Worm (Caenorhabditis elegans): ENCODE results near the gene Y17G7B.20.

The Y17G7B.20 gene

DNA sequence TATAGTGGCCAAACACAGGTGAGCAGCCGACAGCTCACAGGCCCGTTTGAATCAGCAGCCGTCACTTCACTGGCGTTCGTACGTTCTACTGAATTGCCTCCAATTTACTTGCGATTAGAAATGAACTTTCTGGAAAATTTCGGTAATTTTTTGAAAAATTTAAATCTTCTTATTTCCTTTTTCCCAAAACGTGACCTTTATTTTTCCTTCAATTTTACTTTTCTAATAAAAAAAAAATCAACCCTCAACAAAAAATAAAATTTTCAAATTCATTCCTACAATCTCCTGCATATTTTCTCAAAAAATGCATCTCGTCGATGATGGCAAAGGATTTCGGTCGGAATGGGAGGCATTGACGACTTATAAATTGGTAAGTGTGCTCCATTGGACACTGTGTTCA, 31.2 kb downstream of the Y17G7B.20 start, which contains the start of gene W03C9.8:
TSS of gene W03C9.8 (plus strand) at position 301 of the 400 bp plus-strand sequence.
- TF ChIP-seq Y75B8A.6 (GFP tag; IDR thresholded peaks at IDR 0.05) (no peak), saeg-2 (GFP tag; IDR thresholded peaks at IDR 0.05) (no peak), lin-39 (tag; optimal IDR thresholded peaks at IDR 0.05) (no peak), fkh-10 (GFP tag; optimal IDR thresholded peaks at IDR 0.05) (no peak), ceh-20 (GFP tag; IDR thresholded peaks at IDR 0.05) (no peak), nhr-42 (GFP tag; IDR thresholded peaks at IDR 0.05) (no peak), madf-5 (GFP tag; IDR thresholded peaks at IDR 0.05) (no peak), snpc-4 (tag; optimal IDR thresholded peaks at IDR 0.05) (no peak), tra-1 (GFP tag; IDR thresholded peaks at IDR 0.05) (no peak), nhr-77 (tag; optimal IDR thresholded peaks at IDR 0.05) (no peak), ZK546.5 (tag; optimal IDR thresholded peaks at IDR 0.05) (no peak), lir-3 (tag; optimal IDR thresholded peaks at IDR 0.05) (no peak)

DNA sequence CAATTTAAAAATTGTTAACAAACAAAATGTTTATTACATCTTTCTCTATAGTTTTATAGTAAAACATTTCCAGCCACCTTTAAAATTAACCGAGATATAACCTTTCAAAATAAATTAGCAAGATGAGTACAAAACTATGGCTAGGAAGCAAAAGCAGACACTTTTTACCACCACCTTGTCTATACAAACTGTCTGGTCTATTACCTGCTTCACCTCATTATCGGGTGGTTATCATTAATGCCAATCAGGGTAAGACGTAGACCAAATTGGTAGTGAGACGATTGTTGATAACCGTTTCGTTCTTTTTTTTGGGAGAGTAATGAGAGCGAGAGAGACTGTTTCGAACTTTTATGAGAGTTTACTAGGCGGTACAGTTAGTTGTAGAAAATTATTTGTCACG, 43.3 kb downstream of the Y17G7B.20 start:
- no peak for TF ChIP-seq nhr-25 (tag; optimal IDR thresholded peaks at IDR 0.05; ENCODE audit: borderline replicate concordance, insufficient read depth)
- no peak for TF ChIP-seq nhr-237 (tag; optimal IDR thresholded peaks at IDR 0.05)
- no peak for TF ChIP-seq spr-3 (GFP tag; optimal IDR thresholded peaks at IDR 0.05)
- TF ChIP-seq pqm-1 (tag; optimal IDR thresholded peaks at IDR 0.05) = peak; percentile 71
- TF ChIP-seq tra-1 (GFP tag; IDR thresholded peaks at IDR 0.05) = 0 out of 2 replicates have a peak, but pooled peaks have one; percentile 39
- TF ChIP-seq daf-16 (GFP tag; optimal IDR thresholded peaks at IDR 0.05) = no peak
- no peak for TF ChIP-seq daf-16 (tag; optimal IDR thresholded peaks at IDR 0.05)
- TF ChIP-seq dmd-6 (GFP tag; IDR thresholded peaks at IDR 0.05) = peak; percentile 18; the same call in 1 of the 2 replicates
- TF ChIP-seq lin-38 (GFP tag; IDR thresholded peaks at IDR 0.05) = no peak
- TF ChIP-seq mxl-2 (GFP tag; conservative IDR thresholded peaks at IDR 0.05) = no peak
- peak; percentile 6 for TF ChIP-seq nhr-28 (tag; optimal IDR thresholded peaks at IDR 0.05)
- no peak for TF ChIP-seq mep-1 (tag; optimal IDR thresholded peaks at IDR 0.05)
- no peak for TF ChIP-seq set-16 (GFP tag; IDR thresholded peaks at IDR 0.05)
- peak; percentile 20 for TF ChIP-seq hlh-11 (tag; optimal IDR thresholded peaks at IDR 0.05)
- TF ChIP-seq ceh-20 (GFP tag; IDR thresholded peaks at IDR 0.05) = no peak

- TF ChIP-seq unc-62 (GFP tag; optimal IDR thresholded peaks at IDR 0.05 in 1 of 2) (peak in 1 of 2 experiments; percentile 66), unc-62 (tag; optimal IDR thresholded peaks at IDR 0.05) (no peak), ceh-28 (tag; optimal IDR thresholded peaks at IDR 0.05) (no peak)
These were observed 44.4 kb downstream of the Y17G7B.20 start, which contains the start of gene lin-29 for ce11 chrII:11935266-11935665. Gene lin-29, minus strand, starts transcription at chrII:11935343.

- TF ChIP-seq aha-1 (tag) (no peak), lin-29 (GFP tag; IDR thresholded peaks at IDR 0.05) (no peak), nhr-102 (tag; optimal IDR thresholded peaks at IDR 0.05) (no peak), fkh-10 (GFP tag; optimal IDR thresholded peaks at IDR 0.05) (no peak), ceh-44 (GFP tag; IDR thresholded peaks at IDR 0.05) (no peak), Y48G9A.11 (GFP tag; IDR thresholded peaks at IDR 0.05) (no peak), unc-62 (GFP tag; optimal IDR thresholded peaks at IDR 0.05 in 1 of 2) (no peak), unc-62 (tag; optimal IDR thresholded peaks at IDR 0.05) (no peak), lin-39 (tag; optimal IDR thresholded peaks at IDR 0.05) (no peak), zag-1 (tag; optimal IDR thresholded peaks at IDR 0.05) (no peak), mdl-1 (tag; optimal IDR thresholded peaks at IDR 0.05) (no peak), ZK546.5 (tag; optimal IDR thresholded peaks at IDR 0.05) (no peak), nhr-41 (GFP tag; IDR thresholded peaks at IDR 0.05) (no peak), daf-12 (tag; optimal IDR thresholded peaks at IDR 0.05) (no peak)
These were observed 49.5 kb downstream of the Y17G7B.20 start for ce11 chrII:11930132-11930531.

Measured in whole organism, L4 larva.